Fruit fly (Drosophila melanogaster) whole organism, embryonic: Measurements from ENCODE around the gene mld.

ENCODE experiments used
- ATbp ChIP-seq: fragments of 200-800 bp; sonication (Bioruptor generic); optimal IDR thresholded peaks from 2 replicates; lab custom pipeline; 2017; ENCODE audit warnings: missing biosample characterization, mild to moderate bottlenecking, missing genetic modification characterization, missing genetic modification reagents
- Ada2b ChIP-seq: fragments of 200-800 bp; sonication (Bioruptor generic); IDR thresholded peaks from 2 replicates; pipeline ENCODE4 v1.3.6; 2022; ENCODE audit warnings: missing biosample characterization, missing genetic modification characterization
- Antp ChIP-seq: fragments of 200-800 bp; sonication (Bioruptor generic); optimal IDR thresholded peaks from 3 replicates; lab custom pipeline; 2016; ENCODE audit warnings: missing biosample characterization, missing genetic modification characterization
- Awh ChIP-seq: fragments of 200-800 bp; sonication (Bioruptor generic); IDR thresholded peaks from 2 replicates; pipeline ENCODE4, ENCODE4 v1.3.6; 2022; ENCODE audit warnings: missing biosample characterization, missing genetic modification characterization
- BEAF-32 ChIP-seq: fragments of 200-800 bp; sonication (Bioruptor generic); optimal IDR thresholded peaks from 3 replicates; lab custom pipeline; 2017; ENCODE audit warnings: missing biosample characterization, missing genetic modification characterization, mild to moderate bottlenecking, moderate library complexity, missing genetic modification reagents
- CG10366 ChIP-seq: fragments of 200-800 bp; sonication (Bioruptor generic); IDR thresholded peaks from 2 replicates; pipeline ENCODE4 v1.3.6; 2022; ENCODE audit warnings: missing biosample characterization, missing genetic modification characterization
- CG12071 ChIP-seq: fragments of 200-800 bp; sonication (Bioruptor generic); optimal IDR thresholded peaks from 3 replicates; lab custom pipeline; 2018; ENCODE audit warnings: missing biosample characterization, mild to moderate bottlenecking, missing genetic modification characterization
- CG12769 ChIP-seq: fragments of 200-800 bp; sonication (Bioruptor generic); optimal IDR thresholded peaks from 2 replicates; lab custom pipeline; 2019; ENCODE audit warnings: missing biosample characterization, mild to moderate bottlenecking, missing genetic modification characterization, moderate library complexity
- CG12942 ChIP-seq: fragments of 200-800 bp; sonication (Bioruptor generic); optimal IDR thresholded peaks from 3 replicates; lab custom pipeline; 2016; ENCODE audit warnings: missing biosample characterization, missing genetic modification characterization
- CG13287 ChIP-seq: fragments of 200-800 bp; sonication (Bioruptor generic); IDR thresholded peaks from 2 replicates; pipeline ENCODE4 v1.3.6; 2022; ENCODE audit warnings: missing biosample characterization, missing genetic modification characterization; ENCODE audit not compliant: partially characterized antibody
- CG15073 ChIP-seq: fragments of 200-800 bp; sonication (Bioruptor generic); optimal IDR thresholded peaks from 2 replicates; lab custom pipeline; 2016; ENCODE audit warnings: missing biosample characterization, missing genetic modification characterization
- CG15514 ChIP-seq: fragments of 200-800 bp; sonication (Bioruptor generic); optimal IDR thresholded peaks from 3 replicates; lab custom pipeline; 2017; ENCODE audit warnings: missing biosample characterization, missing genetic modification characterization, mild to moderate bottlenecking, moderate library complexity, missing genetic modification reagents
- CG17359 ChIP-seq: fragments of 200-800 bp; sonication (Bioruptor generic); optimal IDR thresholded peaks from 3 replicates; lab custom pipeline; 2018; ENCODE audit warnings: missing biosample characterization, mild to moderate bottlenecking, missing genetic modification characterization, moderate library complexity
- CG18262 ChIP-seq: fragments of 200-800 bp; optimal IDR thresholded peaks from 3 replicates; lab custom pipeline; 2019; ENCODE audit warnings: missing biosample characterization, mild to moderate bottlenecking, missing genetic modification characterization, moderate library complexity
- CG2199 ChIP-seq: fragments of 200-800 bp; sonication (Bioruptor generic); IDR thresholded peaks from 3 replicates; pipeline ENCODE4 v1.3.6; 2022; ENCODE audit warnings: missing biosample characterization, missing genetic modification characterization
- CG6272 ChIP-seq: fragments of 200-800 bp; sonication (Bioruptor generic); IDR thresholded peaks from 2 replicates; pipeline ENCODE4 v1.3.6; 2022; ENCODE audit warnings: missing biosample characterization, missing genetic modification characterization
- CG6654 ChIP-seq: fragments of 200-800 bp; sonication (Bioruptor generic); optimal IDR thresholded peaks from 2 replicates; lab custom pipeline; 2017; ENCODE audit warnings: missing biosample characterization, mild to moderate bottlenecking, missing genetic modification characterization
- CG7357 ChIP-seq: fragments of 200-800 bp; sonication (Bioruptor generic); IDR thresholded peaks from 3 replicates; pipeline ENCODE4 v1.3.6; 2022; ENCODE audit warnings: missing biosample characterization, missing genetic modification characterization
- CG8765 ChIP-seq: fragments of 200-800 bp; sonication (Bioruptor generic); IDR thresholded peaks from 2 replicates; pipeline ENCODE4 v1.3.6; 2022; ENCODE audit warnings: missing biosample characterization, missing genetic modification characterization
- CG9932 ChIP-seq: fragments of 200-800 bp; sonication (Bioruptor generic); IDR thresholded peaks from 2 replicates; pipeline ENCODE4 v1.3.6; 2022; ENCODE audit warnings: missing biosample characterization, missing genetic modification characterization
- D19B ChIP-seq: fragments of 200-800 bp; sonication (Bioruptor generic); optimal IDR thresholded peaks from 2 replicates; lab custom pipeline; 2017; ENCODE audit warnings: missing biosample characterization, mild to moderate bottlenecking, missing genetic modification characterization
- Dad ChIP-seq: fragments of 200-800 bp; sonication (Bioruptor generic); optimal IDR thresholded peaks from 3 replicates; lab custom pipeline; 2016; ENCODE audit warnings: missing biosample characterization, missing genetic modification characterization
- Dek ChIP-seq: fragments of 200-800 bp; sonication (Bioruptor generic); optimal IDR thresholded peaks from 3 replicates; lab custom pipeline; 2019; ENCODE audit warnings: missing biosample characterization, mild to moderate bottlenecking, missing genetic modification characterization, moderate library complexity
- Doc2 ChIP-seq: fragments of 200-800 bp; sonication (Bioruptor generic); IDR thresholded peaks from 2 replicates; pipeline ENCODE4 v1.3.6; 2022; ENCODE audit warnings: missing biosample characterization, missing genetic modification characterization
- HLHmδ ChIP-seq: fragments of 200-800 bp; sonication (Bioruptor generic); optimal IDR thresholded peaks from 2 replicates; lab custom pipeline; 2018; ENCODE audit warnings: missing biosample characterization, mild to moderate bottlenecking, missing genetic modification characterization, moderate library complexity
- Hr78 ChIP-seq, 2 experiments: fragments of 200-800 bp in 1 of 2; fragments of >200 bp in 1 of 2; sonication (Bioruptor generic) in 1 of 2; optimal IDR thresholded peaks; 2 replicates each; lab custom pipeline; 2017 to 2019; ENCODE audit warnings: missing biosample characterization in 2 of 2, missing genetic modification characterization in 2 of 2, mild to moderate bottlenecking in 1 of 2, moderate library complexity in 1 of 2
- Nf-YC ChIP-seq: fragments of 200-800 bp; optimal IDR thresholded peaks from 3 replicates; lab custom pipeline; 2019; ENCODE audit warnings: missing biosample characterization, mild to moderate bottlenecking, missing genetic modification characterization, moderate library complexity
- Opbp ChIP-seq: fragments of 200-800 bp; sonication (Bioruptor generic); IDR thresholded peaks from 3 replicates; pipeline ENCODE4 v1.3.6; 2022; ENCODE audit warnings: missing biosample characterization, missing genetic modification characterization; ENCODE audit not compliant: partially characterized antibody
- Ptx1 ChIP-seq: fragments of 200-800 bp; sonication (Bioruptor generic); IDR thresholded peaks from 2 replicates; pipeline ENCODE4 v1.3.6; 2022; ENCODE audit warnings: missing biosample characterization, missing genetic modification characterization
- Sry-β ChIP-seq: fragments of 200-800 bp; sonication (Bioruptor generic); optimal IDR thresholded peaks from 2 replicates; lab custom pipeline; 2018; ENCODE audit warnings: missing biosample characterization, mild to moderate bottlenecking, missing genetic modification characterization, moderate library complexity
- Taf1 ChIP-seq: fragments of 200-800 bp; sonication (Bioruptor generic); IDR thresholded peaks from 2 replicates; pipeline ENCODE4 v1.3.6; 2022; ENCODE audit warnings: missing biosample characterization, missing genetic modification characterization
- ato ChIP-seq: fragments of 200-800 bp; sonication (Bioruptor generic); IDR thresholded peaks from 2 replicates; pipeline ENCODE4 v1.3.6; 2022; ENCODE audit warnings: missing biosample characterization, missing genetic modification characterization; ENCODE audit not compliant: partially characterized antibody
- az2 ChIP-seq: fragments of 200-800 bp; sonication (Bioruptor generic); optimal IDR thresholded peaks from 3 replicates; lab custom pipeline; 2016; ENCODE audit warnings: missing biosample characterization, missing genetic modification characterization
- corto ChIP-seq: fragments of 200-800 bp; sonication (Bioruptor generic); optimal IDR thresholded peaks from 2 replicates; lab custom pipeline; 2016; ENCODE audit warnings: missing biosample characterization, mild to moderate bottlenecking, missing genetic modification characterization, moderate library complexity
- crp ChIP-seq, 2 experiments: fragments of 200-800 bp; sonication (Bioruptor generic); optimal IDR thresholded peaks; 2 replicates in 1 of 2; 3 replicates in 1 of 2; lab custom pipeline; 2017; ENCODE audit warnings: missing biosample characterization in 2 of 2, missing genetic modification characterization in 2 of 2, mild to moderate bottlenecking in 1 of 2, moderate library complexity in 1 of 2
- dimm ChIP-seq: fragments of 200-800 bp; sonication (Bioruptor generic); IDR thresholded peaks from 2 replicates; pipeline ENCODE4 v1.3.6; 2022; ENCODE audit warnings: missing biosample characterization, missing genetic modification characterization
- eve ChIP-seq, 2 experiments: fragments of >200 bp; optimal IDR thresholded peaks; 2 replicates each; lab custom pipeline; 2017; ENCODE audit warnings: missing biosample characterization in 2 of 2, missing genetic modification characterization in 2 of 2
- fu2 ChIP-seq: fragments of 200-800 bp; sonication (Bioruptor generic); optimal IDR thresholded peaks from 2 replicates; lab custom pipeline; 2016; ENCODE audit warnings: missing biosample characterization, missing genetic modification characterization
- gt ChIP-seq: fragments of 200-800 bp; sonication (Bioruptor generic); IDR thresholded peaks from 2 replicates; pipeline ENCODE4 v1.3.6; 2022; ENCODE audit warnings: missing biosample characterization, missing genetic modification characterization
- hb ChIP-seq: fragments of 200-800 bp; sonication (Bioruptor generic); IDR thresholded peaks from 3 replicates; pipeline ENCODE4 v1.3.6; 2022; ENCODE audit warnings: missing biosample characterization, missing genetic modification characterization; ENCODE audit not compliant: partially characterized antibody
- hbn ChIP-seq: fragments of 200-800 bp; sonication (Bioruptor generic); IDR thresholded peaks from 2 replicates; pipeline ENCODE4 v1.3.6; 2022; ENCODE audit warnings: missing biosample characterization, missing genetic modification characterization; ENCODE audit not compliant: partially characterized antibody
- maf-S ChIP-seq: fragments of 200-800 bp; sonication (Bioruptor generic); optimal IDR thresholded peaks from 2 replicates; lab custom pipeline; 2016; ENCODE audit warnings: missing biosample characterization, missing genetic modification characterization
- mam ChIP-seq: fragments of 200-800 bp; sonication (Bioruptor generic); optimal IDR thresholded peaks from 3 replicates; lab custom pipeline; 2016; ENCODE audit warnings: missing biosample characterization, missing genetic modification characterization
- nmo ChIP-seq: fragments of 200-800 bp; sonication (Bioruptor generic); optimal IDR thresholded peaks from 2 replicates; lab custom pipeline; 2018; ENCODE audit warnings: missing biosample characterization, mild to moderate bottlenecking, missing genetic modification characterization, moderate library complexity
- prd ChIP-seq, 3 experiments: fragments of >200 bp in 2 of 3; fragments of 200-800 bp in 1 of 3; sonication (Bioruptor generic) in 1 of 3; optimal IDR thresholded peaks in 2 of 3; IDR thresholded peaks in 1 of 3; 2 replicates in 2 of 3; 3 replicates in 1 of 3; pipeline versions ENCODE4 v1.3.6 to Lab custom; 2017 to 2022; ENCODE audit warnings: missing biosample characterization in 1 of 3, missing genetic modification characterization in 1 of 3
- row ChIP-seq: fragments of 200-800 bp; sonication (Bioruptor generic); IDR thresholded peaks from 3 replicates; pipeline ENCODE4 v1.3.6; 2022; ENCODE audit warnings: missing biosample characterization, missing genetic modification characterization
- sna ChIP-seq: fragments of 200-800 bp; sonication (Bioruptor generic); IDR thresholded peaks from 2 replicates; pipeline ENCODE4 v1.3.6; 2022; ENCODE audit warnings: missing biosample characterization, missing genetic modification characterization; ENCODE audit not compliant: partially characterized antibody
- tna ChIP-seq: fragments of 200-800 bp; sonication (Bioruptor generic); IDR thresholded peaks from 2 replicates; pipeline ENCODE4 v1.3.6; 2022; ENCODE audit warnings: missing biosample characterization, missing genetic modification characterization; ENCODE audit not compliant: partially characterized antibody
- vfl ChIP-seq: fragments of 200-800 bp; sonication (Bioruptor generic); optimal IDR thresholded peaks from 2 replicates; lab custom pipeline; 2016; ENCODE audit warnings: missing biosample characterization, missing genetic modification characterization

The mld gene

DNA sequence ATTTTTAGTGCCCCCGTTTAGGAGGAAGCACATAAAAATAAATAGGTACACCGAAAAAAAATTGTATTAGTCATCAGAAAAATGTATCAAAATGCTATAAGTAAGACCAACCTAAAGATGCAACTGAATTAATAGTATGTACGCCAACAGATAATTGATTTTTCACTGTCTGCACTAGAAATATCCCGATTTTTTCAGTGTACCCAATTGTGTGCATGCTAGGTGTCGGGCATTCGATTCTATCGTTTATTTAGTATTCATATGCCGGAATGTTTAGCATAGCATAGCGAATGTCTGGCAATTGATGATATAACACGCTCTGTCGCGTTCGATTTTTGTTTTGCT lies 18.1 kb upstream of the mld start (continued):
- TF ChIP-seq row (peak; percentile 90), CG9932 (GFP tag; lab: Robert Waterston, UW) (no peak; the same call in none of the 2 replicates), CG18262 (tag; lab: Kevin White, UChicago) (peak; percentile 77), sna (no peak), vfl (GFP tag; lab: Kevin White, UChicago) (peak; percentile 77), ATbp (GFP tag; lab: Kevin White, UChicago) (peak; percentile 82), Dad (GFP tag; lab: Kevin White, UChicago) (peak; percentile 86), CG6272 (GFP tag; lab: Robert Waterston, UW) (no peak; the same call in 1 of the 2 replicates), maf-S (GFP tag; lab: Kevin White, UChicago) (peak; percentile 87), dimm (GFP tag; lab: Robert Waterston, UW) (no peak), CG12769 (tag; lab: Kevin White, UChicago) (peak; percentile 95), eve (GFP tag; optimal IDR thresholded peaks at IDR 0.05; lab: Kevin White, UChicago) (peak in 1 of 2 experiments; percentile 92), D19B (peak; percentile 86), CG2199 (GFP tag; lab: Robert Waterston, UW) (peak; percentile 94), mam (peak; percentile 93), Ptx1 (GFP tag; lab: Robert Waterston, UW) (peak; percentile 93), HLHmδ (GFP tag; lab: Kevin White, UChicago) (no peak), Antp (GFP tag; lab: Kevin White, UChicago) (peak; percentile 92), Ada2b (peak; percentile 92), tna (GFP tag; lab: Robert Waterston, UW) (no peak), Taf1 (peak; percentile 71), hb (no peak), nmo (GFP tag; lab: Kevin White, UChicago) (peak; percentile 87), Doc2 (GFP tag; lab: Robert Waterston, UW) (no peak; the same call in 1 of the 2 replicates), CG13287 (GFP tag; lab: Robert Waterston, UW) (no peak), CG12071 (GFP tag; lab: Kevin White, UChicago) (peak; percentile 81), Sry-β (GFP tag; lab: Kevin White, UChicago) (no peak), hbn (no peak), prd (optimal IDR thresholded peaks at IDR 0.05; lab: Kevin White, UChicago) (no peak), prd (GFP tag; IDR thresholded peaks at IDR 0.05; lab: Robert Waterston, UW) (peak; percentile 91), CG17359 (peak; percentile 82), fu2 (peak; percentile 89), az2 (GFP tag; lab: Kevin White, UChicago) (peak; percentile 88), CG6654 (GFP tag; lab: Kevin White, UChicago) (peak; percentile 49), Dek (peak; percentile 81), CG15514 (GFP tag; lab: Kevin White, UChicago) (peak; percentile 76), Nf-YC (tag; lab: Kevin White, UChicago) (peak; percentile 66), Opbp (no peak), CG15073 (peak; percentile 70), CG10366 (GFP tag; lab: Robert Waterston, UW) (peak; percentile 88), Awh (GFP tag; lab: Robert Waterston, UW) (peak; percentile 81), CG8765 (GFP tag; lab: Robert Waterston, UW) (peak; percentile 47; the same call in 1 of the 2 replicates), BEAF-32 (no peak), CG12942 (peak; percentile 81), gt (GFP tag; lab: Robert Waterston, UW) (peak; percentile 12; the same call in 1 of the 2 replicates), crp (GFP tag; optimal IDR thresholded peaks at IDR 0.05; lab: Kevin White, UChicago) (peak in 1 of 2 experiments; percentile 30), ato (GFP tag; lab: Robert Waterston, UW) (no peak), corto (GFP tag; lab: Kevin White, UChicago) (no peak), CG7357 (GFP tag; lab: Robert Waterston, UW) (peak; percentile 76), Hr78 (GFP tag; optimal IDR thresholded peaks at IDR 0.05; lab: Kevin White, UChicago) (peak in 1 of 2 experiments; percentile 49)
